Worm (Caenorhabditis elegans) whole organism, L3 larva: ENCODE results near the gene srx-114.

ENCODE experiments used
- ama-1 ChIP-seq: fragments of 150-350 bp; optimal IDR thresholded peaks from 2 replicates; lab custom pipeline; 2018
- ceh-28 ChIP-seq: fragments of 150-350 bp; optimal IDR thresholded peaks from 2 replicates; lab custom pipeline; 2014; ENCODE audit warnings: missing biosample characterization, missing genetic modification reagents, missing genetic modification characterization
- fkh-10 ChIP-seq: sonication (generic microtip); optimal IDR thresholded peaks from 2 replicates; lab custom pipeline; 2017; ENCODE audit warnings: missing biosample characterization, missing genetic modification reagents, missing genetic modification characterization
- nhr-12 ChIP-seq: fragments of 150-350 bp; optimal IDR thresholded peaks from 2 replicates; lab custom pipeline; 2014; ENCODE audit warnings: missing biosample characterization, missing genetic modification characterization
- nhr-237 ChIP-seq: fragments of 150-350 bp; optimal IDR thresholded peaks from 2 replicates; lab custom pipeline; 2014; ENCODE audit warnings: missing biosample characterization, missing genetic modification characterization
- nhr-76 ChIP-seq: fragments of 150-350 bp; sonication (generic microtip); optimal IDR thresholded peaks from 5 replicates; lab custom pipeline; 2014; ENCODE audit warnings: missing biosample characterization, missing genetic modification characterization
- skn-1 ChIP-seq: fragments of 150-350 bp; optimal IDR thresholded peaks from 2 replicates; lab custom pipeline; 2014; ENCODE audit warnings: missing biosample characterization, missing genetic modification characterization

ce11 chrII:5449620-5450019, 16.7 kb upstream of the srx-114 start:
- TF ChIP-seq nhr-76 (tag; lab: Kevin White, UChicago) (no peak), skn-1 (tag; lab: Kevin White, UChicago) (no peak), ama-1 (lab: Kevin White, UChicago) (no peak), fkh-10 (GFP tag; lab: Kevin White, UChicago) (no peak), nhr-237 (no peak), nhr-12 (tag; lab: Kevin White, UChicago) (no peak), ceh-28 (tag; lab: Kevin White, UChicago) (no peak)
